Fruit fly (Drosophila melanogaster) whole organism, adult: ENCODE measurements around the gene Lcp65Ag3.

Source experiments
- CG1620 ChIP-seq: fragments of 200-800 bp; sonication (Bioruptor generic); optimal IDR thresholded peaks from 2 replicates; lab custom pipeline; 2016; ENCODE audit warnings: missing biosample characterization, missing genetic modification characterization
- CG5204 ChIP-seq: fragments of 200-800 bp; sonication (Bioruptor generic); optimal IDR thresholded peaks from 2 replicates; lab custom pipeline; 2016; ENCODE audit warnings: missing biosample characterization, missing genetic modification characterization
- CG7045 ChIP-seq: fragments of 200-800 bp; sonication (Bioruptor generic); optimal IDR thresholded peaks from 2 replicates; lab custom pipeline; 2017; ENCODE audit warnings: missing biosample characterization, mild to moderate bottlenecking, missing genetic modification characterization
- CG7101 ChIP-seq: fragments of 200-800 bp; sonication (Bioruptor generic); optimal IDR thresholded peaks from 2 replicates; lab custom pipeline; 2018; ENCODE audit warnings: missing biosample characterization, mild to moderate bottlenecking, missing genetic modification characterization, moderate library complexity
- Clk ChIP-seq: fragments of 200-800 bp; sonication (Bioruptor generic); optimal IDR thresholded peaks from 2 replicates; lab custom pipeline; 2017; ENCODE audit warnings: missing biosample characterization, missing genetic modification characterization
- bab1 ChIP-seq: fragments of 200-800 bp; sonication (Bioruptor generic); optimal IDR thresholded peaks from 3 replicates; lab custom pipeline; 2019; ENCODE audit warnings: missing biosample characterization, mild to moderate bottlenecking, missing genetic modification characterization, moderate library complexity
- kay ChIP-seq: fragments of 200-800 bp; sonication (Bioruptor generic); peaks from one replicate; lab custom pipeline; 2016; ENCODE audit warnings: missing biosample characterization, missing genetic modification characterization, borderline replicate concordance
- toe ChIP-seq: fragments of 200-800 bp; sonication (Bioruptor generic); optimal IDR thresholded peaks from 2 replicates; lab custom pipeline; 2016; ENCODE audit warnings: missing biosample characterization, missing genetic modification characterization

dm6 chr3L:6110673-6111449, 19.9 kb downstream of the Lcp65Ag3 start:
- no peak for TF ChIP-seq CG1620 (GFP tag; lab: Kevin White, UChicago)
- no peak for TF ChIP-seq Clk (GFP tag; lab: Kevin White, UChicago)
- TF ChIP-seq CG7101 (tag; lab: Kevin White, UChicago) = no peak
- no peak for TF ChIP-seq kay (GFP tag; lab: Kevin White, UChicago)
- no peak for TF ChIP-seq bab1 (GFP tag; lab: Kevin White, UChicago)
- TF ChIP-seq CG5204 (GFP tag; lab: Kevin White, UChicago) = no peak
- no peak for TF ChIP-seq CG7045 (GFP tag; lab: Kevin White, UChicago)
- no peak for TF ChIP-seq toe (GFP tag; lab: Kevin White, UChicago)
